Worm (Caenorhabditis elegans) whole organism, midembryonic: ENCODE measurements around the gene W04E12.2.

Source experiments
- T22C8.4 ChIP-seq: fragments of 200-800 bp; sonication (Bioruptor generic); IDR thresholded peaks from 2 replicates; pipeline ENCODE4 v1.3.6; 2022; ENCODE audit warnings: missing genetic modification characterization, missing compliant biosample characterization
- cog-1 ChIP-seq: sonication (generic microtip); optimal IDR thresholded peaks from 2 replicates; lab custom pipeline; 2016; ENCODE audit warnings: missing genetic modification characterization, missing compliant biosample characterization
- flt-1 ChIP-seq: fragments of 200-800 bp; sonication (Bioruptor generic); IDR thresholded peaks from 2 replicates; pipeline ENCODE4 v1.3.6; 2022; ENCODE audit warnings: missing genetic modification characterization, missing compliant biosample characterization
- klf-2 ChIP-seq: fragments of 200-800 bp; sonication (Bioruptor generic); conservative IDR thresholded peaks from 2 replicates; pipeline ENCODE4 v1.3.6; 2022; ENCODE audit warnings: missing genetic modification reagents, missing genetic modification characterization, missing compliant biosample characterization
- med-1 ChIP-seq: sonication (generic microtip); optimal IDR thresholded peaks from 2 replicates; lab custom pipeline; 2017; ENCODE audit warnings: missing genetic modification characterization, mild to moderate bottlenecking, missing compliant biosample characterization, antibody characterized with exemption, missing genetic modification reagents; ENCODE audit not compliant: insufficient read depth
- ref-1 ChIP-seq: fragments of 200-800 bp; sonication (Bioruptor generic); conservative IDR thresholded peaks from 2 replicates; pipeline ENCODE4 v1.3.6; 2022; ENCODE audit warnings: missing genetic modification reagents, missing genetic modification characterization, missing compliant biosample characterization
- tab-1 ChIP-seq: fragments of 200-800 bp; sonication (Bioruptor generic); IDR thresholded peaks from 2 replicates; pipeline ENCODE4 v1.3.6; 2022; ENCODE audit warnings: missing genetic modification characterization, missing compliant biosample characterization
- ztf-23 ChIP-seq: fragments of 200-800 bp; sonication (Bioruptor generic); IDR thresholded peaks from 2 replicates; pipeline ENCODE4 v1.3.6; 2022; ENCODE audit warnings: missing genetic modification reagents, missing genetic modification characterization, missing compliant biosample characterization
- ztf-29 ChIP-seq: fragments of 200-800 bp; sonication (Bioruptor generic); IDR thresholded peaks from 2 replicates; pipeline ENCODE4 v1.3.6; 2022; ENCODE audit warnings: missing genetic modification reagents, missing genetic modification characterization, missing compliant biosample characterization

DNA sequence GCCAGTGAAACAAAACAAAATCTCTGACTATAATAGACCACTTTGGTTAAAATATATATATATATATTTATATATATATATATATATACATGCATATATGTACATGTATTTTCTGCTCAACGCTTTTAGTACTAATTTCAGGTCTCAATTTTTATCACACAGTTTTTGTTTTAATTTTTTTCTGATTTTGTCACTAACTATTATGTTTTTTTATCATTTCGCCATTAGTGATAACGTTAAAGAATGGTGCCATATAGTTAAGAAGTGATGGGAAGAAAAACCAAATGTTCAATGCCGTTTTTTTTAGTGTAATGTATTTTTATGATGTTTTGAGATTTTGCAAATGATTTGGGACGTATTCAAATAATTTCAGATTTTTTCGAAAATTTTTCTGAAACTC lies 13.4 kb upstream of the W04E12.2 start:
- TF ChIP-seq klf-2 (GFP tag; lab: Robert Waterston, UW) (no peak), med-1 (GFP tag; lab: Kevin White, UChicago) (no peak), ztf-29 (GFP tag; lab: Robert Waterston, UW) (no peak), T22C8.4 (GFP tag; lab: Robert Waterston, UW) (no peak), flt-1 (GFP tag; lab: Robert Waterston, UW) (no peak), tab-1 (GFP tag; lab: Robert Waterston, UW) (no peak), cog-1 (tag; lab: Kevin White, UChicago) (no peak), ref-1 (GFP tag; lab: Robert Waterston, UW) (no peak), ztf-23 (GFP tag; lab: Robert Waterston, UW) (no peak)
